Fruit fly (Drosophila melanogaster): ENCODE measurements around the gene Unc-76.

The Unc-76 gene

DNA sequence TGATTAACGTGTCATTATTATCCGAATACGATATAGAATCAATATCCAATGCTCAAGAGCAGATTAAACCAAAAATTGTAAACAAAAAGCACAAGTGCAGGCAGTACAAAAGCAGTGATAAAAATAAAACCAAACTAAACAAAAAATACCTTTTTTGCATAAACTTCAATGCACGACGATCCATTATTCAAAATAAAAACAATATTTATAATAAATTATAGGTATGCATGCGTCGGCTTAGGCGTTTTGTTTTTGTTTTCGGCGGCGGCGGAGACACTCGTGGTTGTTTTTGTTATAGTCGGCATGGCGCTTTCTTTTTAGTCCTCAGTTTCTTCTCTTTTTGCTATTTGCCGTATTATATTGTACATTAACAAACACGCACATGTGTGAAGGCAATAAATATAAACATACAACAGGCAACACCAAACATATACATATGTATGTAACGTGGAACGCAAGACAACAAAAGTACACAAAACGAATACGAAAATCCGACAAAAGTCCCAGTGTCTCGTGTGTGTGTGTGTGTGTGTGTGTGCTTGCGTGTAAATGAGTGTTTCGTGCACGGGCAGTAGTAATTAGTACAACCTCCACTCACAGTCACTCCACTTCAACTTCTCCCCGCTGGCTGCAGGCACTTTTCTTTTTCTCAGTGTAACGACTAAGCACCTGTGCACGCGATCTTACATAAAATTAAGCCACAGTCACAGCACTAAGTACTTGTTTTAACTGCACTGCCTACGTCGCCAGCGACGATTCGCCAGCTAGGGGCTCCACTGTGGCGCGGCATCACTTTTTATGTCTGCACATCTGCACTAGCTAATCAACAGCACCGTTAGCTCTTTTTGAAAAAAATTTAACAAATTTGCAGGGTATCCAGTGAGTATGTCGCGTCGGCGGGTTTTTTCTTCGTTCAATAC, 55.7 kb downstream of the Unc-76 start (continued):
- TF ChIP-seq trh (GFP tag; optimal IDR thresholded peaks at IDR 0.05) (no peak), kay (GFP tag; optimal IDR thresholded peaks at IDR 0.05) (no peak), wor (GFP tag; IDR thresholded peaks at IDR 0.05) (peak; percentile 28; the same call in 1 of the 2 replicates), nau (GFP tag; optimal IDR thresholded peaks at IDR 0.05) (no peak), dmrt99B (tag; optimal IDR thresholded peaks at IDR 0.05) (peak; percentile 46), gsb (GFP tag; IDR thresholded peaks at IDR 0.05) (no peak), Ssrp (tag; optimal IDR thresholded peaks at IDR 0.05) (peak; percentile 20), so (GFP tag; IDR thresholded peaks at IDR 0.05) (no peak), Camta (GFP tag; optimal IDR thresholded peaks at IDR 0.05) (no peak), CG9609 (GFP tag; optimal IDR thresholded peaks at IDR 0.05) (peak; percentile 31)

- peak; percentile 100 for TF ChIP-seq CG11247 (GFP tag; IDR thresholded peaks at IDR 0.05)
- peak; percentile 100 for TF ChIP-seq CG12744 (GFP tag; optimal IDR thresholded peaks at IDR 0.05)
- TF ChIP-seq disco-r (GFP tag; optimal IDR thresholded peaks at IDR 0.05), result peak; percentile 100
- TF ChIP-seq tna (GFP tag; IDR thresholded peaks at IDR 0.05; ENCODE audit: partially characterized antibody), result no peak
- peak; percentile 100 for TF ChIP-seq CG18764 (GFP tag; optimal IDR thresholded peaks at IDR 0.05)
- TF ChIP-seq CG7271 (tag; optimal IDR thresholded peaks at IDR 0.05), result peak; percentile 100
- peak; percentile 100 for TF ChIP-seq pho (GFP tag; optimal IDR thresholded peaks at IDR 0.05)
- TF ChIP-seq CG3847 (GFP tag; IDR thresholded peaks at IDR 0.05), result peak; percentile 100
- TF ChIP-seq sisA (GFP tag; IDR thresholded peaks at IDR 0.05), result peak; percentile 100
- peak; percentile 100 for TF ChIP-seq jumu (GFP tag; optimal IDR thresholded peaks at IDR 0.05)
- TF ChIP-seq CG8359 (GFP tag; optimal IDR thresholded peaks at IDR 0.05; ENCODE audit: borderline replicate concordance), result peak; percentile 98
- no peak for TF ChIP-seq lov (optimal IDR thresholded peaks at IDR 0.05)
- peak; percentile 100 for TF ChIP-seq lov (GFP tag; IDR thresholded peaks at IDR 0.05)
- TF ChIP-seq Nf-YC (tag; optimal IDR thresholded peaks at IDR 0.05), result peak; percentile 95
- peak; percentile 99 for TF ChIP-seq org-1 (GFP tag; optimal IDR thresholded peaks at IDR 0.05)
- TF ChIP-seq CG17829 (tag; optimal IDR thresholded peaks at IDR 0.05), result peak; percentile 100
- TF ChIP-seq Antp (GFP tag; optimal IDR thresholded peaks at IDR 0.05), result peak; percentile 100
- peak; percentile 90 for TF ChIP-seq Deaf1 (tag; optimal IDR thresholded peaks at IDR 0.05)
- peak; percentile 98 for TF ChIP-seq TFAM (GFP tag; optimal IDR thresholded peaks at IDR 0.05)
- peak; percentile 100 for TF ChIP-seq Ets65A (GFP tag)
- peak; percentile 100 for TF ChIP-seq Lim3 (GFP tag; IDR thresholded peaks at IDR 0.05)
- peak; percentile 100 for TF ChIP-seq crc (GFP tag; optimal IDR thresholded peaks at IDR 0.05)
- TF ChIP-seq CG2712 (tag; optimal IDR thresholded peaks at IDR 0.05), result peak; percentile 100
- TF ChIP-seq Taf1 (GFP tag; IDR thresholded peaks at IDR 0.05), result peak; percentile 100
- peak; percentile 100 for TF ChIP-seq sens (GFP tag)
- peak; percentile 100 for TF ChIP-seq Hr51 (GFP tag; optimal IDR thresholded peaks at IDR 0.05)
- TF ChIP-seq Gug (GFP tag; IDR thresholded peaks at IDR 0.05), result peak; percentile 100
- peak; percentile 91 for TF ChIP-seq E2f2 (GFP tag; IDR thresholded peaks at IDR 0.05)
- TF ChIP-seq CG30431 (GFP tag; optimal IDR thresholded peaks at IDR 0.05), result peak; percentile 100
- no peak for TF ChIP-seq Hr39 (optimal IDR thresholded peaks at IDR 0.05)
- TF ChIP-seq kni (GFP tag; optimal IDR thresholded peaks at IDR 0.05), result peak; percentile 99
- peak; percentile 98 for TF ChIP-seq Hmx (GFP tag; optimal IDR thresholded peaks at IDR 0.05)
- TF ChIP-seq Ets97D (GFP tag; optimal IDR thresholded peaks at IDR 0.05), result peak; percentile 97
- peak; percentile 100 for TF ChIP-seq dm (GFP tag; optimal IDR thresholded peaks at IDR 0.05)
- peak; percentile 18 for TF ChIP-seq zf30C (GFP tag; optimal IDR thresholded peaks at IDR 0.05)
- TF ChIP-seq Fer3 (tag; optimal IDR thresholded peaks at IDR 0.05), result peak; percentile 100
- peak; percentile 100 for TF ChIP-seq Rx (GFP tag; IDR thresholded peaks at IDR 0.05)
- TF ChIP-seq mam (GFP tag; optimal IDR thresholded peaks at IDR 0.05), result peak; percentile 100
- peak; percentile 99 for TF ChIP-seq BtbVII (GFP tag; optimal IDR thresholded peaks at IDR 0.05)
Observed at dm6 chrX:2136831-2137452, 56.5 kb downstream of the Unc-76 start.
